Fruit fly (Drosophila melanogaster): ENCODE data around the gene CG4849.

CG4849 gene

DNA sequence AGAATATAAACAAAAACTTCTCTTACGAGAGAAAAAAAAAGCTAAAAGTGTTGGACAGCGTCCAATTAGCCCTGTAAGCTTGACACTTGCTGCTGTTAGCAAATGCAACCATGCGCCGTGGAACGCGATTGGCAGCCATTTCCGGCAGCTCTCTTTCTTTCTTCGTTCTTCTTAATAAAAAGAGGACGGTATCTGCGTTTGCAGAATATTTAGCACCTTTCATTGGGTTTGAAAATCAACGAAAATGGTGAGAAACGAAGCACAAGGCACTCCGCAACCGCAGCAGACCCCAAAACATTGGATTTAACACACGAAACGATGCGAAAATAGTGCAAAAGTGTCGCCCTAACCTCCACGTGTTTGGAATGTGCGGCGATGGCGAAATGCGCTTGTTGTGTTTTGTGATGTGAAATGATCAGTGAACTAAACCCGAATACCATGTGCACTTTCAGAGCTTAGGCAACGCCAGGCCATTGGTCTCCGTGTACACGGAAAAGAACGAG, 40.5 kb upstream of the CG4849 start, which contains the start of gene RpL4:
Gene RpL4 (plus strand): TSS at position 149 of the 503 bp plus-strand sequence.
- peak; percentile 52 for TF ChIP-seq CG4617 (GFP tag; optimal IDR thresholded peaks at IDR 0.05; ENCODE audit: borderline replicate concordance)
- TF ChIP-seq B-H1 (GFP tag; IDR thresholded peaks at IDR 0.05), result peak; percentile 56; the same call in 1 of the 3 replicates
- TF ChIP-seq tap (tag; optimal IDR thresholded peaks at IDR 0.05), result no peak
- no peak for TF ChIP-seq z (GFP tag; IDR thresholded peaks at IDR 0.05)
- TF ChIP-seq Trl (optimal IDR thresholded peaks at IDR 0.05), result no peak
- peak; percentile 85 for TF ChIP-seq Trl (GFP tag; optimal IDR thresholded peaks at IDR 0.05)
- TF ChIP-seq GATAe (GFP tag; conservative IDR thresholded peaks at IDR 0.05), result no peak; the same call in 1 of the 2 replicates
- peak; percentile 80 for TF ChIP-seq Dbx (GFP tag; IDR thresholded peaks at IDR 0.05)
- peak; percentile 51; the same call in 1 of the 2 replicates for TF ChIP-seq gsb (GFP tag; IDR thresholded peaks at IDR 0.05)
- TF ChIP-seq CG14014 (GFP tag; IDR thresholded peaks at IDR 0.05), result peak; percentile 61; the same call in 1 of the 2 replicates
- peak; percentile 74 for TF ChIP-seq CG11696 (GFP tag; IDR thresholded peaks at IDR 0.05)
- peak; percentile 56 for TF ChIP-seq CG7786 (GFP tag; optimal IDR thresholded peaks at IDR 0.05)
- TF ChIP-seq insv (GFP tag; optimal IDR thresholded peaks at IDR 0.05), result peak in 1 of 2 experiments; percentile 81
- peak; percentile 44 for TF ChIP-seq CG8944 (GFP tag; optimal IDR thresholded peaks at IDR 0.05)
- TF ChIP-seq bsh (GFP tag; optimal IDR thresholded peaks at IDR 0.05), result peak; percentile 5 to 77
- TF ChIP-seq CG3995 (GFP tag; optimal IDR thresholded peaks at IDR 0.05), result peak; percentile 55
- peak; percentile 68 for TF ChIP-seq CG3065 (GFP tag; optimal IDR thresholded peaks at IDR 0.05)
- peak; percentile 51 for TF ChIP-seq pum (GFP tag; optimal IDR thresholded peaks at IDR 0.05)
- TF ChIP-seq CG4404 (GFP tag; IDR thresholded peaks at IDR 0.05), result 0 out of 2 replicates have a peak, but pooled peaks have one; percentile 27
- peak; percentile 97 for TF ChIP-seq ci (GFP tag; IDR thresholded peaks at IDR 0.05)
- TF ChIP-seq CG14965 (GFP tag; optimal IDR thresholded peaks at IDR 0.05; ENCODE audit: borderline replicate concordance), result no peak
- TF ChIP-seq Sin3A (optimal IDR thresholded peaks at IDR 0.05), result no peak
- peak; percentile 98 for TF ChIP-seq Med (GFP tag)
- TF ChIP-seq CG12071 (GFP tag; optimal IDR thresholded peaks at IDR 0.05), result peak; percentile 88
- peak; percentile 70 for TF ChIP-seq E2f1 (GFP tag; IDR thresholded peaks at IDR 0.05)
- peak; percentile 77 for TF ChIP-seq p53 (GFP tag; optimal IDR thresholded peaks at IDR 0.05)
- peak; percentile 56 for TF ChIP-seq dati (GFP tag; IDR thresholded peaks at IDR 0.05)
- peak; percentile 68 for TF ChIP-seq her (GFP tag; optimal IDR thresholded peaks at IDR 0.05)
- no peak for TF ChIP-seq HLH4C (GFP tag; IDR thresholded peaks at IDR 0.05; ENCODE audit: partially characterized antibody)
- TF ChIP-seq CG10565 (GFP tag; optimal IDR thresholded peaks at IDR 0.05), result no peak
- TF ChIP-seq ems (GFP tag; optimal IDR thresholded peaks at IDR 0.05), result peak; percentile 35
- peak; percentile 76 for TF ChIP-seq lilli (GFP tag; optimal IDR thresholded peaks at IDR 0.05)
- TF ChIP-seq nerfin-1 (tag; optimal IDR thresholded peaks at IDR 0.05), result peak; percentile 67
- TF ChIP-seq scrt (GFP tag; optimal IDR thresholded peaks at IDR 0.05), result peak; percentile 82
- TF ChIP-seq yki (optimal IDR thresholded peaks at IDR 0.05), result no peak
- peak; percentile 72 for TF ChIP-seq sug (tag; optimal IDR thresholded peaks at IDR 0.05)
- peak; percentile 83 for TF ChIP-seq CG6854 (GFP tag; optimal IDR thresholded peaks at IDR 0.05)
- TF ChIP-seq slp2 (GFP tag; optimal IDR thresholded peaks at IDR 0.05), result peak; percentile 72
- peak; percentile 78 for TF ChIP-seq Xbp1 (GFP tag; optimal IDR thresholded peaks at IDR 0.05)
- TF ChIP-seq CG18262 (tag; optimal IDR thresholded peaks at IDR 0.05), result peak; percentile 64
- peak; percentile 93 for TF ChIP-seq CG18619 (GFP tag; optimal IDR thresholded peaks at IDR 0.05)
- TF ChIP-seq Sry-δ (GFP tag; optimal IDR thresholded peaks at IDR 0.05), result peak; percentile 19
- peak; percentile 66 for TF ChIP-seq CG18764 (GFP tag; optimal IDR thresholded peaks at IDR 0.05)
- TF ChIP-seq chinmo (GFP tag; IDR thresholded peaks at IDR 0.05; ENCODE audit: partially characterized antibody), result no peak
- peak; percentile 72 for TF ChIP-seq seq (GFP tag; IDR thresholded peaks at IDR 0.05)
- TF ChIP-seq Atf-2 (GFP tag; optimal IDR thresholded peaks at IDR 0.05), result peak; percentile 48
- peak; percentile 96 for TF ChIP-seq B-H2 (GFP tag; optimal IDR thresholded peaks at IDR 0.05)
- peak; percentile 50 for TF ChIP-seq tup (GFP tag; optimal IDR thresholded peaks at IDR 0.05)
- peak; percentile 61 for TF ChIP-seq Hr3 (GFP tag; optimal IDR thresholded peaks at IDR 0.05)
- no peak for TF ChIP-seq pita (GFP tag; optimal IDR thresholded peaks at IDR 0.05)
- no peak for TF ChIP-seq Lpt (GFP tag; optimal IDR thresholded peaks at IDR 0.05)
- peak; percentile 81 for TF ChIP-seq ara (GFP tag; IDR thresholded peaks at IDR 0.05)
